Worm (Caenorhabditis elegans) whole organism, L3 larva: Measurements from ENCODE around the gene F36G3.3.

Source experiments
- ZK546.5 ChIP-seq: sonication (generic microtip); optimal IDR thresholded peaks from 2 replicates; lab custom pipeline; 2017; ENCODE audit warnings: missing biosample characterization, missing genetic modification characterization
- ama-1 ChIP-seq: fragments of 150-350 bp; optimal IDR thresholded peaks from 2 replicates; lab custom pipeline; 2018
- ceh-28 ChIP-seq: fragments of 150-350 bp; optimal IDR thresholded peaks from 2 replicates; lab custom pipeline; 2014; ENCODE audit warnings: missing biosample characterization, missing genetic modification reagents, missing genetic modification characterization
- ceh-82 ChIP-seq: fragments of 150-350 bp; optimal IDR thresholded peaks from 2 replicates; lab custom pipeline; 2014; ENCODE audit warnings: missing biosample characterization, missing genetic modification characterization
- ceh-9 ChIP-seq: sonication (generic microtip); optimal IDR thresholded peaks from 2 replicates; lab custom pipeline; 2018; ENCODE audit warnings: missing biosample characterization, missing genetic modification characterization
- daf-12 ChIP-seq: fragments of 150-350 bp; optimal IDR thresholded peaks from 2 replicates; lab custom pipeline; 2014; ENCODE audit warnings: missing biosample characterization, missing genetic modification reagents, missing genetic modification characterization
- egl-5 ChIP-seq: fragments of 150-350 bp; optimal IDR thresholded peaks from 2 replicates; lab custom pipeline; 2017; ENCODE audit warnings: missing biosample characterization, missing genetic modification reagents, missing genetic modification characterization, inconsistent platforms
- elt-2 ChIP-seq: sonication (generic microtip); optimal IDR thresholded peaks from 2 replicates; lab custom pipeline; 2016; ENCODE audit warnings: missing genetic modification reagents, mild to moderate bottlenecking, missing genetic modification characterization, missing compliant biosample characterization
- eor-1 ChIP-seq, 2 experiments: fragments of 150-350 bp; optimal IDR thresholded peaks; 2 replicates each; lab custom pipeline; 2014 to 2018; ENCODE audit warnings: missing biosample characterization in 2 of 2, missing genetic modification characterization in 2 of 2
- fos-1 ChIP-seq: fragments of 150-350 bp; optimal IDR thresholded peaks from 2 replicates; lab custom pipeline; 2014; ENCODE audit warnings: missing biosample characterization, missing genetic modification characterization
- hmg-11 ChIP-seq: sonication (generic microtip); optimal IDR thresholded peaks from 2 replicates; lab custom pipeline; 2016; ENCODE audit warnings: missing genetic modification characterization, missing compliant biosample characterization
- jun-1 ChIP-seq: fragments of 150-350 bp; optimal IDR thresholded peaks from 2 replicates; lab custom pipeline; 2014; ENCODE audit warnings: missing biosample characterization, missing genetic modification reagents, missing genetic modification characterization
- lin-15B ChIP-seq: fragments of 150-350 bp; optimal IDR thresholded peaks from 2 replicates; lab custom pipeline; 2014; ENCODE audit warnings: missing biosample characterization, missing genetic modification characterization
- lin-39 ChIP-seq: fragments of 150-350 bp; optimal IDR thresholded peaks from 2 replicates; lab custom pipeline; 2018; ENCODE audit warnings: missing biosample characterization, missing genetic modification reagents, missing genetic modification characterization
- lsy-12 ChIP-seq: sonication (generic microtip); optimal IDR thresholded peaks from 2 replicates; lab custom pipeline; 2016; ENCODE audit warnings: mild to moderate bottlenecking, missing genetic modification characterization, missing compliant biosample characterization
- mdl-1 ChIP-seq: fragments of 150-350 bp; optimal IDR thresholded peaks from 2 replicates; lab custom pipeline; 2014; ENCODE audit warnings: missing biosample characterization, missing genetic modification characterization
- nfya-1 ChIP-seq: sonication (generic microtip); optimal IDR thresholded peaks from 2 replicates; lab custom pipeline; 2017; ENCODE audit warnings: missing genetic modification characterization, mild to moderate bottlenecking, missing compliant biosample characterization, antibody characterized with exemption, moderate library complexity; ENCODE audit not compliant: insufficient read depth
- nhr-11 ChIP-seq: fragments of 150-350 bp; optimal IDR thresholded peaks from 2 replicates; lab custom pipeline; 2014; ENCODE audit warnings: missing biosample characterization, missing genetic modification characterization
- nhr-12 ChIP-seq: fragments of 150-350 bp; optimal IDR thresholded peaks from 2 replicates; lab custom pipeline; 2014; ENCODE audit warnings: missing biosample characterization, missing genetic modification characterization
- nhr-23 ChIP-seq: fragments of 150-350 bp; optimal IDR thresholded peaks from 2 replicates; lab custom pipeline; 2014; ENCODE audit warnings: missing biosample characterization, missing genetic modification reagents, missing genetic modification characterization
- nhr-237 ChIP-seq: fragments of 150-350 bp; optimal IDR thresholded peaks from 2 replicates; lab custom pipeline; 2014; ENCODE audit warnings: missing biosample characterization, missing genetic modification characterization
- nhr-25 ChIP-seq: sonication (generic microtip); optimal IDR thresholded peaks from 2 replicates; lab custom pipeline; 2017; ENCODE audit warnings: missing biosample characterization, missing genetic modification characterization
- nhr-28 ChIP-seq: fragments of 150-350 bp; optimal IDR thresholded peaks from 2 replicates; lab custom pipeline; 2014; ENCODE audit warnings: missing biosample characterization, missing genetic modification characterization
- nhr-76 ChIP-seq: fragments of 150-350 bp; sonication (generic microtip); optimal IDR thresholded peaks from 5 replicates; lab custom pipeline; 2014; ENCODE audit warnings: missing biosample characterization, missing genetic modification characterization
- nhr-77 ChIP-seq: fragments of 150-350 bp; optimal IDR thresholded peaks from 2 replicates; lab custom pipeline; 2014; ENCODE audit warnings: missing biosample characterization, missing genetic modification characterization
- pha-4 ChIP-seq: fragments of 150-350 bp; optimal IDR thresholded peaks from 2 replicates; lab custom pipeline; 2014; ENCODE audit warnings: missing biosample characterization, missing genetic modification reagents, missing genetic modification characterization
- pqm-1 ChIP-seq: fragments of 150-350 bp; optimal IDR thresholded peaks from 2 replicates; lab custom pipeline; 2017; ENCODE audit warnings: missing biosample characterization, missing genetic modification characterization, inconsistent platforms
- sea-2 ChIP-seq: fragments of 150-350 bp; sonication (generic microtip); optimal IDR thresholded peaks from 4 replicates; lab custom pipeline; 2014; ENCODE audit warnings: missing biosample characterization, missing genetic modification reagents, missing genetic modification characterization
- skn-1 ChIP-seq: fragments of 150-350 bp; optimal IDR thresholded peaks from 2 replicates; lab custom pipeline; 2014; ENCODE audit warnings: missing biosample characterization, missing genetic modification characterization
- snpc-4 ChIP-seq: fragments of 150-350 bp; optimal IDR thresholded peaks from 2 replicates; lab custom pipeline; 2014; ENCODE audit warnings: missing biosample characterization, missing genetic modification characterization
- tbx-2 ChIP-seq: sonication (generic microtip); optimal IDR thresholded peaks from 2 replicates; lab custom pipeline; 2016; ENCODE audit warnings: mild to moderate bottlenecking, missing genetic modification characterization, missing compliant biosample characterization
- unc-39 ChIP-seq: sonication (generic microtip); optimal IDR thresholded peaks from 4 replicates; lab custom pipeline; 2017; ENCODE audit warnings: missing biosample characterization, missing genetic modification characterization
- unc-62 ChIP-seq: fragments of 150-350 bp; sonication (generic microtip); optimal IDR thresholded peaks from 4 replicates; lab custom pipeline; 2014; ENCODE audit warnings: missing biosample characterization, missing genetic modification reagents, missing genetic modification characterization
- zag-1 ChIP-seq: fragments of 150-350 bp; optimal IDR thresholded peaks from 2 replicates; lab custom pipeline; 2014; ENCODE audit warnings: missing biosample characterization, missing genetic modification characterization
- ztf-11 ChIP-seq: fragments of 150-350 bp; optimal IDR thresholded peaks from 2 replicates; lab custom pipeline; 2014; ENCODE audit warnings: missing biosample characterization, missing genetic modification characterization
- ztf-4 ChIP-seq: fragments of 150-350 bp; optimal IDR thresholded peaks from 2 replicates; lab custom pipeline; 2014; ENCODE audit warnings: missing biosample characterization, missing genetic modification characterization

F36G3.3 gene

DNA sequence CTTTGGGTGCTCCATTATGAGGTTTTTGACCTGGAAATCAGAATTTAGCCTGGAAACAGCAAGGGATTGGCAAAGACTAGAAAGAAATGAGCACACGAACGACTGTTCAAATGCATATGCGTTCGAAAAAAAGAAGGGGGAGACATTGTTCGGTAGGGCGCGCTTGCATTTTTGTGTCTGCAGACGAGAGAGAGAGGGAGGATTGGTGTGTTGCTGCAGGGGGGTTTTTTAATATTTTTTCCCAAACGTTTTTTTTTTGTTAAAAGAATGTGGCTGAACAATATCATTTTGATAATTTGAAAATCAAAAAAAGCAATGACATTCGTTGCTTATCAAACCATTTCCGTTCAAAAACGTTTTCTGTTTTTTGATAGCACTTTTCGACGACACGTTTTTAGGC is 24.3 kb upstream of the F36G3.3 start, which contains the start of gene T09B9.4:
TSS of gene T09B9.4 (minus strand) at position 30 of the 400 bp plus-strand sequence.
- TF ChIP-seq snpc-4 (tag; lab: Kevin White, UChicago) (peak; percentile 15), pha-4 (peak; percentile 48), elt-2 (peak; percentile 66), nhr-77 (no peak), lin-15B (tag; lab: Kevin White, UChicago) (peak; percentile 56), nhr-25 (tag; lab: Kevin White, UChicago) (peak; percentile 7), hmg-11 (tag; lab: Kevin White, UChicago) (peak; percentile 64), lin-39 (tag; lab: Kevin White, UChicago) (peak; percentile 17), nfya-1 (tag; lab: Kevin White, UChicago) (peak; percentile 42), fos-1 (tag; lab: Kevin White, UChicago) (no peak), ztf-11 (tag; lab: Kevin White, UChicago) (no peak)

DNA sequence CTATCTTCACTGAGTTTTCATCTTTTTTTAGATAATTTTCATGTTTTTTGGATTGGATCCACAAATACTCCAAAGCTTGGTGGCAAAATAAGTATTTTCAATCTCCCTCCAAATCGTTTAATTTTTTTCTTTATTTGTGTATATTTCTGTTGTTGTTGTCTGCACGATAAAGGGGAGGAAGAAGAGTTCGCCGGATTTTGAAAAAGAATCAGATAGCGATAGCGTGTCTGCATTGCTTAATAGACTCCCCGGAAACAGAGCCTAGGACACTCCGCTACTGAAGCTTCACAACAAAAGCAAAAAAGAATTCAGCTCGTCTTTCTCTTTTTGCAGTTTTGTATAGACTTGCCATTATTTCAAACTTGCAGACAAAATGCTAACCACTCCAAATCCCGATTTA is 21.2 kb upstream of the F36G3.3 start, which contains the start of gene T09B9.5:
TSS of gene T09B9.5 (plus strand) at position 301 of the 400 bp plus-strand sequence.
- no peak for TF ChIP-seq lsy-12 (tag; lab: Kevin White, UChicago)

DNA sequence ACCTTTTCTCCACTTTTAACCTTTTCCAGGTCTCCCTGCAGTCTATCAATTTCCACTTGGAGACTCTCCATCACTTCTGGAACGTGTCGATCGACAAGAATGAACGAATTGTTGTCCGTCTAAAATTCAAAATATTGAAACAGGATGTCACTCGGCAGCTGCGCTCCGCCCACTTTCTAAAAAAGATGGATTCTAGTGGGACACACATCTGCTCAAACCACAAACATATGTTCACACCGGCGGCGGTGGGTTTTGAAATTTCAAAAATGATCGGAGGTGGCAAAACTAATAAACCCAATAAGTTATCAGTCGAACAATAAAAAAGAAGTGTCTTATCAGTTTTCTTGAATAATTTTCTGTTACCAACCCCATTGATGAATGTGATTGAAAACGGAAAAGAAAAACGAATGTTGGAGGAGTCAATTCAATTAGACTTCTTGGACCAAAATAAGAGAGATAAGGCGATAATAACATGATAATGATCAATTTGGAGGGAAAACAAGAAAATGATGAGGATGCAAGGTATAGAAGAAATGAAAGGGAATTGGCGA is 16.2 kb upstream of the F36G3.3 start:
- TF ChIP-seq elt-2 = peak; percentile 49
- TF ChIP-seq ama-1 = no peak
- peak; percentile 48 for TF ChIP-seq pqm-1 (tag; lab: Kevin White, UChicago)
- no peak for TF ChIP-seq ztf-11 (tag; lab: Kevin White, UChicago)
- TF ChIP-seq skn-1 (tag; lab: Kevin White, UChicago) = no peak

- TF ChIP-seq zag-1 (no peak), skn-1 (tag; lab: Kevin White, UChicago) (no peak), nhr-23 (peak; percentile 64), nhr-25 (tag; lab: Kevin White, UChicago) (peak; percentile 33), eor-1 (tag; optimal IDR thresholded peaks at IDR 0.05; lab: Kevin White, UChicago) (no peak), jun-1 (tag; lab: Kevin White, UChicago) (no peak), unc-62 (GFP tag; lab: Kevin White, UChicago) (no peak), lin-15B (tag; lab: Kevin White, UChicago) (no peak), ceh-9 (no peak), pha-4 (peak; percentile 15)
These were observed 12.8 kb upstream of the F36G3.3 start for ce11 chrX:9785865-9786264.

ce11 chrX:9789110-9789509 is 9.5 kb upstream of the F36G3.3 start, which contains the start of gene F36G3.1:
TSS of gene F36G3.1 (minus strand) at chrX:9789210.
- TF ChIP-seq nfya-1 (tag; lab: Kevin White, UChicago) = no peak
- TF ChIP-seq ztf-4 = no peak
- TF ChIP-seq jun-1 (tag; lab: Kevin White, UChicago) = no peak
- no peak for TF ChIP-seq lin-15B (tag; lab: Kevin White, UChicago)
- TF ChIP-seq ztf-11 (tag; lab: Kevin White, UChicago) = no peak
- no peak for TF ChIP-seq egl-5 (tag; lab: Kevin White, UChicago)
- no peak for TF ChIP-seq sea-2 (GFP tag; lab: Kevin White, UChicago)
- no peak for TF ChIP-seq unc-62 (GFP tag; lab: Kevin White, UChicago)
- TF ChIP-seq ceh-28 (tag; lab: Kevin White, UChicago) = no peak
- no peak for TF ChIP-seq lsy-12 (tag; lab: Kevin White, UChicago)

- TF ChIP-seq tbx-2 (tag; lab: Kevin White, UChicago) = no peak
These were observed 4.5 kb upstream of the F36G3.3 start, which contains the start of gene F36G3.2 for ce11 chrX:9794173-9794572. TSS of gene F36G3.2 (minus strand) at chrX:9794273.

DNA sequence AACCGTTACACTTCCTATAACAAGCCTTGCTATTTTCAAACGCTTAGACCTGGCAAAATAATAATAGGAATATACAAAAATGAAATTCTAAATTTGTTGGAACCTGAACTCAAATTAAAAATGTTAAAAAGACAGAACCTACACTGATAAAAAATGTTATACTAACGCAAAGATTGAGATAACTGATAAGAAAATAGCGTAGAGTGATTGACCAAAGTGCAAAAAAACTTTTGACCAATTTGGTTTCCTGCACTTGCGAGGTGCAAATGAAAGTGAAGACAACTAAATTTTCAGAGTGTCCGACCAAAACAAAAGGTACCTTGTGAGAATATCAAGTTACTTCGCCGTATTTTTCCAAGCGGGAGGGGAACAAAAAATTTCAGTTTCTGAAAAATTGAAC is 3.1 kb upstream of the F36G3.3 start:
- TF ChIP-seq elt-2 (peak; percentile 62), unc-62 (GFP tag; lab: Kevin White, UChicago) (no peak)

- TF ChIP-seq unc-62 (GFP tag; lab: Kevin White, UChicago) (no peak), nhr-28 (tag; lab: Kevin White, UChicago) (no peak), nhr-77 (no peak), ceh-82 (tag; lab: Kevin White, UChicago) (no peak), nhr-76 (tag; lab: Kevin White, UChicago) (no peak), nhr-23 (no peak), nhr-237 (tag; lab: Kevin White, UChicago) (no peak), mdl-1 (tag; lab: Kevin White, UChicago) (no peak), lin-39 (tag; lab: Kevin White, UChicago) (no peak), daf-12 (tag; lab: Kevin White, UChicago) (no peak), nhr-12 (no peak), lsy-12 (tag; lab: Kevin White, UChicago) (no peak), ZK546.5 (no peak), hmg-11 (tag; lab: Kevin White, UChicago) (no peak), elt-2 (no peak), eor-1 (tag; optimal IDR thresholded peaks at IDR 0.05; lab: Kevin White, UChicago) (no peak), nhr-11 (tag; lab: Kevin White, UChicago) (no peak), unc-39 (tag; lab: Kevin White, UChicago) (no peak)
These were observed 2.6 kb upstream of the F36G3.3 start for ce11 chrX:9796063-9796462.
